Fruit fly (Drosophila melanogaster) whole organism, embryonic: Measurements from ENCODE around the gene CG14511.

Experiments used
- BtbVII ChIP-seq: fragments of 200-800 bp; sonication (Bioruptor generic); optimal IDR thresholded peaks from 3 replicates; lab custom pipeline; 2017; ENCODE audit warnings: missing biosample characterization, mild to moderate bottlenecking, missing genetic modification characterization
- CG10654 ChIP-seq: fragments of 200-800 bp; sonication (Bioruptor generic); optimal IDR thresholded peaks from 2 replicates; lab custom pipeline; 2016; ENCODE audit warnings: missing biosample characterization, missing genetic modification characterization
- CG11695 ChIP-seq: fragments of 200-800 bp; sonication (Bioruptor generic); IDR thresholded peaks from 3 replicates; pipeline ENCODE4 v1.3.6; 2022; ENCODE audit warnings: missing biosample characterization, missing genetic modification characterization
- CG12744 ChIP-seq: fragments of 200-800 bp; sonication (Bioruptor generic); optimal IDR thresholded peaks from 2 replicates; lab custom pipeline; 2016; ENCODE audit warnings: missing biosample characterization, missing genetic modification characterization
- CG14014 ChIP-seq: fragments of 200-800 bp; sonication (Bioruptor generic); IDR thresholded peaks from 2 replicates; pipeline ENCODE4 v1.3.6; 2022; ENCODE audit warnings: missing biosample characterization, missing genetic modification characterization
- CG14441 ChIP-seq: fragments of 200-800 bp; sonication (Bioruptor generic); IDR thresholded peaks from 2 replicates; pipeline ENCODE4 v1.3.6; 2022; ENCODE audit warnings: missing biosample characterization, missing genetic modification characterization
- CG15601 ChIP-seq: fragments of 200-800 bp; sonication (Bioruptor generic); optimal IDR thresholded peaks from 3 replicates; lab custom pipeline; 2019; ENCODE audit warnings: missing biosample characterization, mild to moderate bottlenecking, missing genetic modification characterization, moderate library complexity
- CG16779 ChIP-seq: fragments of 200-800 bp; sonication (Bioruptor generic); IDR thresholded peaks from 2 replicates; pipeline ENCODE4 v1.3.6; 2022; ENCODE audit warnings: missing biosample characterization, missing genetic modification characterization
- CG17802 ChIP-seq: fragments of 200-800 bp; sonication (Bioruptor generic); optimal IDR thresholded peaks from 2 replicates; lab custom pipeline; 2018; ENCODE audit warnings: missing biosample characterization, mild to moderate bottlenecking, missing genetic modification characterization, moderate library complexity
- CG18476 ChIP-seq: fragments of 200-800 bp; sonication (Bioruptor generic); optimal IDR thresholded peaks from 2 replicates; lab custom pipeline; 2016; ENCODE audit warnings: missing biosample characterization, mild to moderate bottlenecking, missing genetic modification characterization
- CG5953 ChIP-seq: fragments of 200-800 bp; sonication (Bioruptor generic); IDR thresholded peaks from 2 replicates; pipeline ENCODE4 v1.3.6; 2022; ENCODE audit warnings: missing biosample characterization, missing genetic modification characterization
- CG7786 ChIP-seq: fragments of 200-800 bp; sonication (Bioruptor generic); optimal IDR thresholded peaks from 2 replicates; lab custom pipeline; 2016; ENCODE audit warnings: missing biosample characterization, missing genetic modification characterization
- CG7839 ChIP-seq: fragments of 200-800 bp; sonication (Bioruptor generic); optimal IDR thresholded peaks from 3 replicates; lab custom pipeline; 2018; ENCODE audit warnings: missing biosample characterization, mild to moderate bottlenecking, missing genetic modification characterization, moderate library complexity
- CG7987 ChIP-seq: fragments of 200-800 bp; sonication (Bioruptor generic); optimal IDR thresholded peaks from 2 replicates; lab custom pipeline; 2018; ENCODE audit warnings: missing biosample characterization, mild to moderate bottlenecking, missing genetic modification characterization, moderate library complexity
- CG8478 ChIP-seq: fragments of >200 bp; optimal IDR thresholded peaks from 2 replicates; lab custom pipeline; 2018
- CG9797 ChIP-seq: fragments of 200-800 bp; sonication (Bioruptor generic); optimal IDR thresholded peaks from 3 replicates; lab custom pipeline; 2018; ENCODE audit warnings: missing biosample characterization, mild to moderate bottlenecking, missing genetic modification characterization
- Dfd ChIP-seq, 2 experiments: fragments of >200 bp; optimal IDR thresholded peaks; 2 replicates each; lab custom pipeline; 2017; ENCODE audit warnings: missing biosample characterization in 2 of 2, missing genetic modification characterization in 2 of 2
- H2.0 ChIP-seq: fragments of 200-800 bp; sonication (Bioruptor generic); IDR thresholded peaks from 2 replicates; pipeline ENCODE4 v1.3.6; 2022; ENCODE audit warnings: missing biosample characterization, missing genetic modification characterization
- HHEX ChIP-seq: fragments of 200-800 bp; sonication (Bioruptor generic); optimal IDR thresholded peaks from 3 replicates; lab custom pipeline; 2017; ENCODE audit warnings: missing biosample characterization, mild to moderate bottlenecking, missing genetic modification characterization, missing genetic modification reagents
- Hand ChIP-seq: fragments of 200-800 bp; sonication (Bioruptor generic); optimal IDR thresholded peaks from 2 replicates; lab custom pipeline; 2017; ENCODE audit warnings: mild to moderate bottlenecking, missing biosample characterization, missing genetic modification reagents, missing genetic modification characterization
- HmgZ ChIP-seq: fragments of 200-800 bp; sonication (Bioruptor generic); optimal IDR thresholded peaks from 2 replicates; lab custom pipeline; 2018; ENCODE audit warnings: missing biosample characterization, mild to moderate bottlenecking, missing genetic modification characterization
- MTF-1 ChIP-seq: fragments of 200-800 bp; sonication (Bioruptor generic); optimal IDR thresholded peaks from 2 replicates; lab custom pipeline; 2018; ENCODE audit warnings: missing biosample characterization, mild to moderate bottlenecking, missing genetic modification characterization, borderline replicate concordance
- Med ChIP-seq: fragments of 200-800 bp; sonication (Bioruptor generic); peaks from one replicate; lab custom pipeline; 2016; ENCODE audit warnings: missing biosample characterization, missing genetic modification characterization, mild to moderate bottlenecking, inconsistent platforms, moderate library complexity
- Neu2 ChIP-seq: fragments of 200-800 bp; sonication (Bioruptor generic); optimal IDR thresholded peaks from 3 replicates; lab custom pipeline; 2016; ENCODE audit warnings: missing biosample characterization, missing genetic modification characterization, borderline replicate concordance
- Scr ChIP-seq: fragments of 200-800 bp; sonication (Bioruptor generic); IDR thresholded peaks from 2 replicates; pipeline ENCODE4 v1.3.6; 2022; ENCODE audit warnings: missing biosample characterization, missing genetic modification characterization; ENCODE audit not compliant: partially characterized antibody
- Six4 ChIP-seq: fragments of 200-800 bp; sonication (Bioruptor generic); optimal IDR thresholded peaks from 2 replicates; lab custom pipeline; 2016; ENCODE audit warnings: missing biosample characterization, missing genetic modification characterization
- Sry-β ChIP-seq: fragments of 200-800 bp; sonication (Bioruptor generic); optimal IDR thresholded peaks from 2 replicates; lab custom pipeline; 2018; ENCODE audit warnings: missing biosample characterization, mild to moderate bottlenecking, missing genetic modification characterization, moderate library complexity
- TFAM ChIP-seq: fragments of 200-800 bp; sonication (Bioruptor generic); optimal IDR thresholded peaks from 2 replicates; lab custom pipeline; 2017; ENCODE audit warnings: missing biosample characterization, missing genetic modification characterization, inconsistent platforms
- Trl ChIP-seq, 3 experiments: fragments of >200 bp in 2 of 3; fragments of 200-800 bp in 1 of 3; sonication (Bioruptor generic) in 1 of 3; optimal IDR thresholded peaks; 2 replicates in 1 of 3; 3 replicates in 2 of 3; lab custom pipeline; 2016 to 2017; ENCODE audit warnings: missing biosample characterization in 1 of 3, missing genetic modification characterization in 1 of 3
- ac ChIP-seq: fragments of 200-800 bp; sonication (Bioruptor generic); optimal IDR thresholded peaks from 3 replicates; lab custom pipeline; 2017; ENCODE audit warnings: missing biosample characterization, mild to moderate bottlenecking, missing genetic modification characterization
- bbx ChIP-seq: fragments of 200-800 bp; sonication (Bioruptor generic); IDR thresholded peaks from 2 replicates; pipeline ENCODE4 v1.3.6; 2022; ENCODE audit warnings: missing biosample characterization, missing genetic modification characterization; ENCODE audit not compliant: partially characterized antibody
- crp ChIP-seq, 2 experiments: fragments of 200-800 bp; sonication (Bioruptor generic); optimal IDR thresholded peaks; 2 replicates in 1 of 2; 3 replicates in 1 of 2; lab custom pipeline; 2017; ENCODE audit warnings: missing biosample characterization in 2 of 2, missing genetic modification characterization in 2 of 2, mild to moderate bottlenecking in 1 of 2, moderate library complexity in 1 of 2
- dan ChIP-seq: fragments of 200-800 bp; sonication (Bioruptor generic); IDR thresholded peaks from 2 replicates; pipeline ENCODE4 v1.3.6; 2022; ENCODE audit warnings: missing biosample characterization, missing genetic modification characterization
- dysf ChIP-seq: fragments of 200-800 bp; sonication (Bioruptor generic); IDR thresholded peaks from 3 replicates; pipeline ENCODE4 v1.3.6; 2022; ENCODE audit warnings: missing biosample characterization, missing genetic modification characterization
- exex ChIP-seq: fragments of 200-800 bp; sonication (Bioruptor generic); optimal IDR thresholded peaks from 4 replicates; lab custom pipeline; 2018; ENCODE audit warnings: missing biosample characterization, mild to moderate bottlenecking, missing genetic modification characterization, moderate library complexity
- fd3F ChIP-seq: fragments of 200-800 bp; sonication (Bioruptor generic); optimal IDR thresholded peaks from 2 replicates; lab custom pipeline; 2018; ENCODE audit warnings: missing biosample characterization, mild to moderate bottlenecking, missing genetic modification characterization, moderate library complexity
- grn ChIP-seq: fragments of 200-800 bp; sonication (Bioruptor generic); optimal IDR thresholded peaks from 3 replicates; lab custom pipeline; 2017; ENCODE audit warnings: missing biosample characterization, missing genetic modification characterization
- hbn ChIP-seq: fragments of 200-800 bp; sonication (Bioruptor generic); IDR thresholded peaks from 2 replicates; pipeline ENCODE4 v1.3.6; 2022; ENCODE audit warnings: missing biosample characterization, missing genetic modification characterization; ENCODE audit not compliant: partially characterized antibody
- hkb ChIP-seq, 2 experiments: fragments of 200-800 bp in 1 of 2; fragments of >200 bp in 1 of 2; sonication (Bioruptor generic) in 1 of 2; IDR thresholded peaks in 1 of 2; optimal IDR thresholded peaks in 1 of 2; 2 replicates each; pipeline versions ENCODE4 v1.3.6 to Lab custom; 2017 to 2022; ENCODE audit warnings: missing biosample characterization in 1 of 2, missing genetic modification characterization in 1 of 2
- nau ChIP-seq: fragments of 200-800 bp; sonication (Bioruptor generic); optimal IDR thresholded peaks from 3 replicates; lab custom pipeline; 2017; ENCODE audit warnings: missing biosample characterization, mild to moderate bottlenecking, missing genetic modification characterization, missing genetic modification reagents
- nom ChIP-seq: fragments of 200-800 bp; sonication (Bioruptor generic); optimal IDR thresholded peaks from 2 replicates; lab custom pipeline; 2017; ENCODE audit warnings: missing biosample characterization, missing genetic modification characterization, mild to moderate bottlenecking, moderate library complexity, missing genetic modification reagents
- p53 ChIP-seq: fragments of 200-800 bp; sonication (Bioruptor generic); optimal IDR thresholded peaks from 2 replicates; lab custom pipeline; 2016; ENCODE audit warnings: missing biosample characterization, missing genetic modification characterization
- pan ChIP-seq, 4 experiments: fragments of >200 bp in 3 of 4; fragments of 200-800 bp in 1 of 4; sonication (Bioruptor generic) in 1 of 4; optimal IDR thresholded peaks in 3 of 4; IDR thresholded peaks in 1 of 4; 2 replicates each; pipeline versions ENCODE4 v1.3.6 to Lab custom; 2017 to 2022; ENCODE audit warnings: missing biosample characterization in 2 of 4, missing genetic modification characterization in 2 of 4, mixed read lengths in 1 of 4
- ranshi ChIP-seq: fragments of 200-800 bp; sonication (Bioruptor generic); IDR thresholded peaks from 2 replicates; pipeline ENCODE4 v1.3.6; 2022; ENCODE audit warnings: missing biosample characterization, missing genetic modification characterization
- slbo ChIP-seq: fragments of 200-800 bp; sonication (Bioruptor generic); IDR thresholded peaks from 2 replicates; pipeline ENCODE4 v1.3.6; 2022; ENCODE audit warnings: missing biosample characterization, missing genetic modification characterization
- stwl ChIP-seq: fragments of 200-800 bp; sonication (Bioruptor generic); optimal IDR thresholded peaks from 3 replicates; lab custom pipeline; 2018; ENCODE audit warnings: missing biosample characterization, mild to moderate bottlenecking, missing genetic modification characterization, moderate library complexity
- sug ChIP-seq: fragments of 200-800 bp; optimal IDR thresholded peaks from 2 replicates; lab custom pipeline; 2019; ENCODE audit warnings: missing biosample characterization, mild to moderate bottlenecking, missing genetic modification characterization, moderate library complexity
- tio ChIP-seq: fragments of 200-800 bp; sonication (Bioruptor generic); optimal IDR thresholded peaks from 2 replicates; lab custom pipeline; 2017; ENCODE audit warnings: missing biosample characterization, missing genetic modification characterization, inconsistent platforms
- yki ChIP-seq: fragments of >200 bp; optimal IDR thresholded peaks from 3 replicates; lab custom pipeline; 2018

CG14511 gene

dm6 chr3R:29124128-29124527 is 22.6 kb downstream of the CG14511 start (continued):
- TF ChIP-seq Trl (optimal IDR thresholded peaks at IDR 0.05; lab: Kevin White, UChicago): no peak
- TF ChIP-seq Trl (GFP tag; optimal IDR thresholded peaks at IDR 0.05; lab: Kevin White, UChicago): peak; percentile 45
- TF ChIP-seq Scr (GFP tag; lab: Robert Waterston, UW): no peak
- TF ChIP-seq CG5953 (GFP tag; lab: Robert Waterston, UW): peak; percentile 41; the same call in 1 of the 2 replicates
- TF ChIP-seq crp (GFP tag; optimal IDR thresholded peaks at IDR 0.05; lab: Kevin White, UChicago): no peak
- no peak for TF ChIP-seq HmgZ
- TF ChIP-seq sug (tag; lab: Kevin White, UChicago): no peak
- TF ChIP-seq Dfd (GFP tag; optimal IDR thresholded peaks at IDR 0.05; lab: Kevin White, UChicago): no peak
- no peak for TF ChIP-seq pan (optimal IDR thresholded peaks at IDR 0.05; lab: Kevin White, UChicago)
- peak in 1 of 2 experiments; percentile 76 for TF ChIP-seq pan (GFP tag; optimal IDR thresholded peaks at IDR 0.05 in 1 of 2, IDR thresholded peaks at IDR 0.05 in 1 of 2)
- TF ChIP-seq HHEX (GFP tag; lab: Kevin White, UChicago): peak; percentile 45
- no peak for TF ChIP-seq MTF-1 (GFP tag; lab: Kevin White, UChicago)
- no peak for TF ChIP-seq CG18476 (GFP tag; lab: Kevin White, UChicago)
- TF ChIP-seq CG7839 (tag; lab: Kevin White, UChicago): peak; percentile 77
- no peak for TF ChIP-seq ac (GFP tag; lab: Kevin White, UChicago)
- peak; percentile 19 for TF ChIP-seq CG15601 (tag; lab: Kevin White, UChicago)
- TF ChIP-seq fd3F: peak; percentile 27
- TF ChIP-seq CG8478 (lab: Kevin White, UChicago): no peak
- TF ChIP-seq BtbVII: peak; percentile 30
- no peak for TF ChIP-seq CG7987 (GFP tag; lab: Kevin White, UChicago)
- no peak for TF ChIP-seq CG16779 (GFP tag; lab: Robert Waterston, UW)
- TF ChIP-seq Hand (GFP tag; lab: Kevin White, UChicago): no peak
- no peak for TF ChIP-seq exex (tag; lab: Kevin White, UChicago)
- no peak for TF ChIP-seq TFAM
- no peak for TF ChIP-seq bbx (GFP tag; lab: Robert Waterston, UW)
- no peak for TF ChIP-seq Sry-β (GFP tag; lab: Kevin White, UChicago)
- TF ChIP-seq nom: no peak
- TF ChIP-seq Neu2: no peak
- TF ChIP-seq CG14441 (GFP tag; lab: Robert Waterston, UW): peak; percentile 78
- TF ChIP-seq tio (GFP tag; lab: Kevin White, UChicago): no peak
- TF ChIP-seq slbo (GFP tag; lab: Robert Waterston, UW): peak; percentile 82
- peak; percentile 66 for TF ChIP-seq dan (GFP tag; lab: Robert Waterston, UW)
- peak; percentile 81 for TF ChIP-seq grn (GFP tag; lab: Kevin White, UChicago)
- TF ChIP-seq yki (lab: Kevin White, UChicago): no peak
- no peak for TF ChIP-seq p53 (GFP tag; lab: Kevin White, UChicago)
- no peak for TF ChIP-seq CG12744 (GFP tag; lab: Kevin White, UChicago)
- peak; percentile 71; the same call in 1 of the 2 replicates for TF ChIP-seq ranshi (GFP tag; lab: Robert Waterston, UW)
- TF ChIP-seq CG7786 (GFP tag; lab: Kevin White, UChicago): peak; percentile 69
- peak; percentile 50 for TF ChIP-seq CG17802 (tag; lab: Kevin White, UChicago)
- TF ChIP-seq nau (GFP tag; lab: Kevin White, UChicago): no peak
- peak; percentile 48 for TF ChIP-seq Six4 (GFP tag; lab: Kevin White, UChicago)
- no peak for TF ChIP-seq CG9797 (GFP tag; lab: Kevin White, UChicago)
- TF ChIP-seq hbn: no peak
- peak; percentile 2 for TF ChIP-seq CG10654 (GFP tag; lab: Kevin White, UChicago)
- TF ChIP-seq CG14014 (GFP tag; lab: Robert Waterston, UW): peak; percentile 51; the same call in 1 of the 2 replicates
- TF ChIP-seq CG11695 (GFP tag; lab: Robert Waterston, UW): peak; percentile 77
- TF ChIP-seq H2.0 (GFP tag; lab: Robert Waterston, UW): peak; percentile 72; the same call in 1 of the 2 replicates
- no peak for TF ChIP-seq stwl (tag; lab: Kevin White, UChicago)
- peak; percentile 76 for TF ChIP-seq dysf (GFP tag; lab: Robert Waterston, UW)
- TF ChIP-seq Med (GFP tag; lab: Kevin White, UChicago): peak; percentile 95
- TF ChIP-seq hkb (optimal IDR thresholded peaks at IDR 0.05; lab: Kevin White, UChicago): no peak
- peak; percentile 67 for TF ChIP-seq hkb (GFP tag; IDR thresholded peaks at IDR 0.05; lab: Robert Waterston, UW)
